Fruit fly (Drosophila melanogaster) Kc167 (cell line): ENCODE measurements around the gene uncNacbeta.

Experiments used
- Myc ChIP-seq: fragments of >200 bp; optimal IDR thresholded peaks from 2 replicates; lab custom pipeline; 2017; ENCODE audit warnings: missing external identifiers
- Sin3A ChIP-seq: fragments of >200 bp; optimal IDR thresholded peaks from 2 replicates; lab custom pipeline; 2018; ENCODE audit warnings: missing external identifiers
- h ChIP-seq: fragments of >200 bp; optimal IDR thresholded peaks from 3 replicates; lab custom pipeline; 2018; ENCODE audit warnings: missing external identifiers
- insv ChIP-seq: fragments of >200 bp; optimal IDR thresholded peaks from 3 replicates; lab custom pipeline; 2018; ENCODE audit warnings: missing external identifiers
- psq ChIP-seq: fragments of >200 bp; optimal IDR thresholded peaks from 2 replicates; lab custom pipeline; 2017; ENCODE audit warnings: missing external identifiers
- ttk ChIP-seq: sonication (Bioruptor generic); optimal IDR thresholded peaks from 2 replicates; lab custom pipeline; 2017; ENCODE audit warnings: missing external identifiers

The uncNacbeta gene

DNA sequence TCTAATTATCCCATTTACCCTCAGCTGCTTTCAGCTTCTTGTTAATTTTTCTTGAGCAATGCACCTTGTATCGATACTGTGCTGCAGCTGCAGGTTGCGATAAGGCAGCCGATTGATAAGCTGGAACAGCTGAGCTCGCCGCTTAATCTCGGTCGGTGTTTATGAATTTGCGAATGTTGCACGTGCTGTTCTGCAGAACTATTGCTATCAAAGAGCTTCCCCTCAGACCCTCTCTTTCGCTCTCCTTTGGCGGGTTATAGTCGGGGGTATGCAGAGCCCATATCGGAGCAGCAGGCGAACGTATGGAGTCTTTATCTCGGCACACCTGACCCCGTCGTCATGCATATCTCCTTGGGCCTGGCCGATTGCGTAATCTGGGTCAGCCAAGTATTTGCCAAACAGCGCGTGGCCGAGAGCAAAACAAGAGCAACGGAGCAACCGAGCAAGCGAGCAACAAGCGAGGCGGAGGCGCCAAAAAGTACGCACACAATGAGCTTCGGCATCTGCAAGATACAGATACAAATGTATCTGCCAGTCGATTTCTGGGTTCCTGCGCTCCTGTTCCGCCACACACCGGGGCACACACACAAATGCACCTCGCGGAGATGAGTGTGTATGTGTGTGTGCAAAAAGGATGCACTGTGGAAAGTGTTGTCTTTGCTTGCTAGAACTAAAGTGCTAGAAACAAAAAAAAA is 49.3 kb downstream of the uncNacbeta start:
- TF ChIP-seq ttk (lab: Kevin White, UChicago) (no peak), Sin3A (lab: Kevin White, UChicago) (no peak), insv (lab: Kevin White, UChicago) (no peak), h (lab: Kevin White, UChicago) (no peak)

DNA sequence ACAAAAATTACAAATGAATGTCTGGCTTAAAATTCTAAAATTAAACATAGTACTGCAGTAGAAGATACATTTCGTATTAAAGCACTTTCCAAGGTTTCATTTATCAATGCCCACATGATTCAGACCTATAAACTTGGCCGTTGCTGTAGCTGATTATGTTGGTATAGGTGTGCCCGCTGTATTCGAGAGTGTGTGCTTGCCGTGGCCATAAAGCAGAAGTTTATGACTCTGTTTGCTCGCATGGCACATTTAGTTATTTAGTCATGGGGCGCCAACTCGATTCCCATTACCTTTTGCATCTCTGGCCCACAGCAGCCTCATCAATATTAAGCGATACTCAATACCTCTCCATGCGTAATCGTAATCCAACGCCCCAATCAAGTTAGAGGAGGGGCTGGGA is 50.6 kb downstream of the uncNacbeta start:
- TF ChIP-seq insv (lab: Kevin White, UChicago) = no peak
- no peak for TF ChIP-seq ttk (lab: Kevin White, UChicago)
- TF ChIP-seq psq = no peak
- TF ChIP-seq h (lab: Kevin White, UChicago) = no peak
- TF ChIP-seq Myc (lab: Kevin White, UChicago) = no peak
- TF ChIP-seq Sin3A (lab: Kevin White, UChicago) = no peak

DNA sequence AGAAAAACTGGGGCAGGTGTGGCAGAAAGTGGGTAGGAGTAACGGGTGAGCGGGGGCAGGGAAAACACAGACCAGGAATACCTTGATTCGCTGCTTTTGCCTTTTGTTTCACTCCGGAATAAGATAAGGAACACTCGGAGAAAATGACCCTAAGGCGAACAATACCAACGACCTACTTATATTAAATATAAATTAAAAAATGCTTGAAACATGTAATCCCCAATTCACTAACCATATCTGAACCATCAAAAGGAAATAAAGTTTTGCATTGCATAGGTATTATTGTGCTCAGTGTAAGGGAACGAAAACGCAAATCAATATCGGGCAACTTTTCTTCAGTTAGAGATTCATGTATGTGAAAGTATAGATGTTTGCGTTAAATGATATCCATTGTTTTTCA is 51.6 kb downstream of the uncNacbeta start:
- TF ChIP-seq Sin3A (lab: Kevin White, UChicago) (no peak), ttk (lab: Kevin White, UChicago) (no peak), Myc (lab: Kevin White, UChicago) (no peak), insv (lab: Kevin White, UChicago) (no peak), psq (no peak), h (lab: Kevin White, UChicago) (no peak)
